Worm (Caenorhabditis elegans) whole organism, L3 larva: ENCODE results near the gene tag-209.

Source experiments
- R02D3.7 ChIP-seq: fragments of 150-350 bp; optimal IDR thresholded peaks from 2 replicates; lab custom pipeline; 2014; ENCODE audit warnings: missing biosample characterization, missing genetic modification characterization
- ZK546.5 ChIP-seq: sonication (generic microtip); optimal IDR thresholded peaks from 2 replicates; lab custom pipeline; 2017; ENCODE audit warnings: missing biosample characterization, missing genetic modification characterization
- aly-2 ChIP-seq: fragments of 150-350 bp; optimal IDR thresholded peaks from 2 replicates; lab custom pipeline; 2014; ENCODE audit warnings: missing biosample characterization, missing genetic modification characterization
- ceh-16 ChIP-seq: sonication (generic microtip); optimal IDR thresholded peaks from 2 replicates; lab custom pipeline; 2017; ENCODE audit warnings: missing biosample characterization, missing genetic modification characterization
- egl-27 ChIP-seq: sonication (generic microtip); optimal IDR thresholded peaks from 4 replicates; lab custom pipeline; 2017; ENCODE audit warnings: missing biosample characterization, missing genetic modification reagents, missing genetic modification characterization
- egl-5 ChIP-seq: fragments of 150-350 bp; optimal IDR thresholded peaks from 2 replicates; lab custom pipeline; 2017; ENCODE audit warnings: missing biosample characterization, missing genetic modification reagents, missing genetic modification characterization, inconsistent platforms
- elt-1 ChIP-seq: fragments of 150-350 bp; optimal IDR thresholded peaks from 2 replicates; lab custom pipeline; 2014; ENCODE audit warnings: missing biosample characterization, missing genetic modification characterization
- elt-2 ChIP-seq: sonication (generic microtip); optimal IDR thresholded peaks from 2 replicates; lab custom pipeline; 2016; ENCODE audit warnings: missing genetic modification reagents, mild to moderate bottlenecking, missing genetic modification characterization, missing compliant biosample characterization
- eor-1 ChIP-seq, 2 experiments: fragments of 150-350 bp; optimal IDR thresholded peaks; 2 replicates each; lab custom pipeline; 2014 to 2018; ENCODE audit warnings: missing biosample characterization in 2 of 2, missing genetic modification characterization in 2 of 2
- fkh-2 ChIP-seq: fragments of 150-350 bp; optimal IDR thresholded peaks from 2 replicates; lab custom pipeline; 2014; ENCODE audit warnings: missing biosample characterization, missing genetic modification reagents, missing genetic modification characterization
- fos-1 ChIP-seq: fragments of 150-350 bp; optimal IDR thresholded peaks from 2 replicates; lab custom pipeline; 2014; ENCODE audit warnings: missing biosample characterization, missing genetic modification characterization
- hmg-11 ChIP-seq: sonication (generic microtip); optimal IDR thresholded peaks from 2 replicates; lab custom pipeline; 2016; ENCODE audit warnings: missing genetic modification characterization, missing compliant biosample characterization
- jun-1 ChIP-seq: fragments of 150-350 bp; optimal IDR thresholded peaks from 2 replicates; lab custom pipeline; 2014; ENCODE audit warnings: missing biosample characterization, missing genetic modification reagents, missing genetic modification characterization
- lin-15B ChIP-seq: fragments of 150-350 bp; optimal IDR thresholded peaks from 2 replicates; lab custom pipeline; 2014; ENCODE audit warnings: missing biosample characterization, missing genetic modification characterization
- lin-39 ChIP-seq: fragments of 150-350 bp; optimal IDR thresholded peaks from 2 replicates; lab custom pipeline; 2018; ENCODE audit warnings: missing biosample characterization, missing genetic modification reagents, missing genetic modification characterization
- lsy-12 ChIP-seq: sonication (generic microtip); optimal IDR thresholded peaks from 2 replicates; lab custom pipeline; 2016; ENCODE audit warnings: mild to moderate bottlenecking, missing genetic modification characterization, missing compliant biosample characterization
- nfya-1 ChIP-seq: sonication (generic microtip); optimal IDR thresholded peaks from 2 replicates; lab custom pipeline; 2017; ENCODE audit warnings: missing genetic modification characterization, mild to moderate bottlenecking, missing compliant biosample characterization, antibody characterized with exemption, moderate library complexity; ENCODE audit not compliant: insufficient read depth
- nhr-11 ChIP-seq: fragments of 150-350 bp; optimal IDR thresholded peaks from 2 replicates; lab custom pipeline; 2014; ENCODE audit warnings: missing biosample characterization, missing genetic modification characterization
- nhr-23 ChIP-seq: fragments of 150-350 bp; optimal IDR thresholded peaks from 2 replicates; lab custom pipeline; 2014; ENCODE audit warnings: missing biosample characterization, missing genetic modification reagents, missing genetic modification characterization
- nhr-43 ChIP-seq: sonication (generic microtip); optimal IDR thresholded peaks from 2 replicates; lab custom pipeline; 2016; ENCODE audit warnings: mild to moderate bottlenecking, missing genetic modification characterization, missing compliant biosample characterization; ENCODE audit not compliant: poor library complexity, severe bottlenecking
- nhr-67 ChIP-seq: fragments of 150-350 bp; optimal IDR thresholded peaks from 2 replicates; lab custom pipeline; 2014; ENCODE audit warnings: missing biosample characterization, missing genetic modification characterization
- nhr-77 ChIP-seq: fragments of 150-350 bp; optimal IDR thresholded peaks from 2 replicates; lab custom pipeline; 2014; ENCODE audit warnings: missing biosample characterization, missing genetic modification characterization
- pha-4 ChIP-seq: fragments of 150-350 bp; optimal IDR thresholded peaks from 2 replicates; lab custom pipeline; 2014; ENCODE audit warnings: missing biosample characterization, missing genetic modification reagents, missing genetic modification characterization
- pqm-1 ChIP-seq: fragments of 150-350 bp; optimal IDR thresholded peaks from 2 replicates; lab custom pipeline; 2017; ENCODE audit warnings: missing biosample characterization, missing genetic modification characterization, inconsistent platforms
- sea-2 ChIP-seq: fragments of 150-350 bp; sonication (generic microtip); optimal IDR thresholded peaks from 4 replicates; lab custom pipeline; 2014; ENCODE audit warnings: missing biosample characterization, missing genetic modification reagents, missing genetic modification characterization
- snpc-4 ChIP-seq: fragments of 150-350 bp; optimal IDR thresholded peaks from 2 replicates; lab custom pipeline; 2014; ENCODE audit warnings: missing biosample characterization, missing genetic modification characterization
- tbx-2 ChIP-seq: sonication (generic microtip); optimal IDR thresholded peaks from 2 replicates; lab custom pipeline; 2016; ENCODE audit warnings: mild to moderate bottlenecking, missing genetic modification characterization, missing compliant biosample characterization
- unc-39 ChIP-seq: sonication (generic microtip); optimal IDR thresholded peaks from 4 replicates; lab custom pipeline; 2017; ENCODE audit warnings: missing biosample characterization, missing genetic modification characterization
- zag-1 ChIP-seq: fragments of 150-350 bp; optimal IDR thresholded peaks from 2 replicates; lab custom pipeline; 2014; ENCODE audit warnings: missing biosample characterization, missing genetic modification characterization
- ztf-11 ChIP-seq: fragments of 150-350 bp; optimal IDR thresholded peaks from 2 replicates; lab custom pipeline; 2014; ENCODE audit warnings: missing biosample characterization, missing genetic modification characterization

The tag-209 gene

ce11 chrII:10808708-10809343 is 21.7 kb downstream of the tag-209 start, which contains the start of gene R06F6.14:
Gene R06F6.14 (plus strand): TSS chrII:10809293.
- no peak for TF ChIP-seq egl-27 (tag; lab: Kevin White, UChicago)
- TF ChIP-seq fos-1, result no peak
- no peak for TF ChIP-seq elt-2 (tag; lab: Kevin White, UChicago)

ce11 chrII:10810690-10811089 is 23.6 kb downstream of the tag-209 start, which contains the start of gene msrp-7:
Gene msrp-7 (plus strand): TSS chrII:10810990.
- no peak for TF ChIP-seq ztf-11 (tag; lab: Kevin White, UChicago)

DNA sequence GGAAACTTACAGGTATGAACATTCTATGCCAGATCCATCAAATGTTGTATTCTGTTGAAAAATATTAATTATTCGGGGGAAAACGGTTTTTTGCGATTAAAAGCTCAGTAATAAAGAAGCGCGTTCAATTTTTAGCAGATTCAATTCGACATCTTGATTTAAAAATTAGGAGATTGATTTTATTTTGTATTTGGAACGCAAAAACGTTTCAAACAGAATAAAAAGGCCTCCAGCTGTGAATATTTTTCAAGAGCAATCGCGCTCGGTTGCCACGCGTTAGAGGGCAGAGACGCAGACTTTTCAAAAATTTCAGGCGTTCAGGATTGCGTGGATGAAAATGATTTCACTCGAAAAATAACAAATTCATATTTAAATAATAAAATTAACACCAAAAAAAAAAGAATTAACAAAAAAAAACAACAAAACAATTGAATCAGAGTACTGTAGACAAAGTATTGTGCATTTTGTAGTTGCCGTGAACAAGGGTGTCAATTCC is 32.9 kb downstream of the tag-209 start, which contains the start of gene R06F6.8:
Gene R06F6.8, minus strand, starts transcription at position 51 of the 496 bp plus-strand sequence.
- TF ChIP-seq lin-39 (tag; lab: Kevin White, UChicago), result peak; percentile 19
- no peak for TF ChIP-seq fos-1
- TF ChIP-seq snpc-4, result peak; percentile 20
- TF ChIP-seq R02D3.7, result no peak
- TF ChIP-seq eor-1 (tag; optimal IDR thresholded peaks at IDR 0.05; lab: Kevin White, UChicago), result no peak
- no peak for TF ChIP-seq elt-1
- peak; percentile 32 for TF ChIP-seq pha-4 (tag; lab: Kevin White, UChicago)
- TF ChIP-seq lsy-12 (tag; lab: Kevin White, UChicago), result no peak
- no peak for TF ChIP-seq fkh-2 (tag; lab: Kevin White, UChicago)
- no peak for TF ChIP-seq ceh-16 (tag; lab: Kevin White, UChicago)
- no peak for TF ChIP-seq zag-1 (tag; lab: Kevin White, UChicago)
- no peak for TF ChIP-seq egl-5 (tag; lab: Kevin White, UChicago)
- TF ChIP-seq nhr-11 (tag; lab: Kevin White, UChicago), result no peak
- no peak for TF ChIP-seq sea-2 (GFP tag; lab: Kevin White, UChicago)
- peak; percentile 47 for TF ChIP-seq nfya-1
- TF ChIP-seq nhr-77 (tag; lab: Kevin White, UChicago), result no peak
- no peak for TF ChIP-seq unc-39 (tag; lab: Kevin White, UChicago)
- no peak for TF ChIP-seq ZK546.5 (tag; lab: Kevin White, UChicago)
- TF ChIP-seq nhr-67 (tag; lab: Kevin White, UChicago), result no peak
- peak; percentile 50 for TF ChIP-seq lin-15B

DNA sequence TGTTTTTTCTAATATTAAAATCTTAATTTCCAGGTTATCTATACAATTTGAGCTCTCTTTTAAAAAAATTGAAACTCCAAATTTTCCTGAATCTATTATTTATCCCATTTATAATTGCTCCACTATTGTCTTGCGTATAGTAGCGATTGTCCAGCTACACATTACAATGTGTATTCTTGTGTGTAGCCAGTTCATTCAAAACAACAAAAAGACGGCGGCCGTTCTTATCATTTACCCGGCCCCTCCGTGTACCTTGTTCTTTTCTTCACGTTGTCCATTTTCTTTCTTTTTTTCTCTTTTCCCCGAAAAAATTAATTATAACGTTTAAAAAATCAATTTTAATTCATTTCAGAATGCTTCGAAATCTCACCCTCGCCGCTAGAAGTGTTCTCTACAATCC is 33.6 kb downstream of the tag-209 start, which contains the start of gene ech-4:
Gene ech-4, plus strand, starts transcription at position 353 of the 400 bp plus-strand sequence.
- TF ChIP-seq tbx-2 (no peak), elt-2 (tag; lab: Kevin White, UChicago) (peak; percentile 47), pha-4 (tag; lab: Kevin White, UChicago) (peak; percentile 11), jun-1 (tag; lab: Kevin White, UChicago) (peak; percentile 3)

DNA sequence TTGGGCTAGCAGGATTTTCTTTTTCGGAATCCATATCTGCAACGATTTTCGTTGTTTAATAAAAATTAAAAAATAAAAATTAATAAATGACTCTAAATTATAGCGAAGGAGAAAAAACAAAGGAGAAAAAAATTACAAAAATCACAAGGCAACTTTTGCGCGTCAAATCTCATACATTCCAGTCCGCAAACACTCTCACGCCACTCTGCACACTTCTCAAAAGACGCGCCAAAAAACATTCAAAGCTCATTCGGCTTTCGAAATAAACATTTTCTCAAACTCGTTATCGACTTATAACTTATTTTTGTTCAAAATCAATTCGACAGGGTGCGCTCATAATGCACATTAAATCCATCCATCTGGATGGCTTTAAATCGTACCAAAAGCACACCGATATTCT is 36.9 kb downstream of the tag-209 start, which contains the start of the genes R06F6.12 and mix-1:
Gene R06F6.12, minus strand, starts transcription at position 36 of the 400 bp plus-strand sequence.
Gene mix-1, plus strand, starts transcription at position 201 of the 400 bp plus-strand sequence.
- peak; percentile 8 for TF ChIP-seq elt-2 (tag; lab: Kevin White, UChicago)
- peak; percentile 74 for TF ChIP-seq pha-4 (tag; lab: Kevin White, UChicago)
- TF ChIP-seq lin-15B, result peak; percentile 58
- TF ChIP-seq nhr-77 (tag; lab: Kevin White, UChicago), result no peak
- peak; percentile 62 for TF ChIP-seq nhr-43 (tag; lab: Kevin White, UChicago)
- TF ChIP-seq unc-39 (tag; lab: Kevin White, UChicago), result no peak
- no peak for TF ChIP-seq pqm-1 (tag; lab: Kevin White, UChicago)
- TF ChIP-seq aly-2 (tag; lab: Kevin White, UChicago), result no peak
- peak; percentile 75 for TF ChIP-seq hmg-11 (tag; lab: Kevin White, UChicago)
- peak; percentile 75 for TF ChIP-seq nfya-1
- TF ChIP-seq zag-1 (tag; lab: Kevin White, UChicago), result no peak
- TF ChIP-seq R02D3.7, result peak; percentile 7
- no peak for TF ChIP-seq jun-1 (tag; lab: Kevin White, UChicago)
- peak; percentile 51 for TF ChIP-seq nhr-23 (tag; lab: Kevin White, UChicago)
- TF ChIP-seq, all 47 proteins: peak for 8
